Fruit fly (Drosophila melanogaster): Measurements from ENCODE around the gene Sym.

Gene Sym

dm6 chr3R:5736305-5736869 lies 5.9 kb downstream of the Sym start, which contains the start of the genes CG2100 and CG1236:
CG2100 (minus strand) TSS chr3R:5736355.
CG1236 (plus strand) TSS chr3R:5736748.
- peak; percentile 80 for TF ChIP-seq CG17801 (GFP tag; optimal IDR thresholded peaks at IDR 0.05; ENCODE audit: partially characterized antibody)

- TF ChIP-seq CG17801 (GFP tag; optimal IDR thresholded peaks at IDR 0.05; ENCODE audit: partially characterized antibody), result no peak
These were observed 9.1 kb downstream of the Sym start, which contains the start of gene CG1239 for dm6 chr3R:5733181-5733580. CG1239 (plus strand) TSS chr3R:5733513.

dm6 chr3R:5727724-5728365 lies 14.4 kb downstream of the Sym start:
- TF ChIP-seq CG17801 (GFP tag; optimal IDR thresholded peaks at IDR 0.05; ENCODE audit: partially characterized antibody), result no peak

dm6 chr3R:5723122-5723521 lies 19.2 kb downstream of the Sym start:
- TF ChIP-seq CG17801 (GFP tag; optimal IDR thresholded peaks at IDR 0.05; ENCODE audit: partially characterized antibody), result no peak

dm6 chr3R:5716755-5717309 lies 25.4 kb downstream of the Sym start, which contains the start of gene cas:
cas (minus strand) TSS chr3R:5716805.
- no peak for TF ChIP-seq CG17801 (GFP tag; optimal IDR thresholded peaks at IDR 0.05; ENCODE audit: partially characterized antibody)

dm6 chr3R:5705469-5706067 lies 36.7 kb downstream of the Sym start:
- peak; percentile 54 for TF ChIP-seq CG17801 (GFP tag; optimal IDR thresholded peaks at IDR 0.05; ENCODE audit: partially characterized antibody)

dm6 chr3R:5704982-5705381 lies 37.3 kb downstream of the Sym start:
- TF ChIP-seq CG17801 (GFP tag; optimal IDR thresholded peaks at IDR 0.05; ENCODE audit: partially characterized antibody), result no peak

- peak; percentile 11 for TF ChIP-seq CG17801 (GFP tag; optimal IDR thresholded peaks at IDR 0.05; ENCODE audit: partially characterized antibody)
These were observed 41.2 kb downstream of the Sym start for dm6 chr3R:5701104-5701503.

- TF ChIP-seq CG17801 (GFP tag; optimal IDR thresholded peaks at IDR 0.05; ENCODE audit: partially characterized antibody), result no peak
These were observed 45.9 kb downstream of the Sym start for dm6 chr3R:5696384-5696783.

- peak; percentile 95 for TF ChIP-seq CG17801 (GFP tag; optimal IDR thresholded peaks at IDR 0.05; ENCODE audit: partially characterized antibody)
These were observed 47.8 kb downstream of the Sym start for dm6 chr3R:5694461-5694860.

- no peak for TF ChIP-seq CG17801 (GFP tag; optimal IDR thresholded peaks at IDR 0.05; ENCODE audit: partially characterized antibody)
These were observed 49.1 kb downstream of the Sym start, which contains the start of gene CG2104 for dm6 chr3R:5693186-5693585. CG2104 (minus strand) TSS chr3R:5693286.

dm6 chr3R:5691042-5691441 lies 51.2 kb downstream of the Sym start:
- TF ChIP-seq CG17801 (GFP tag; optimal IDR thresholded peaks at IDR 0.05; ENCODE audit: partially characterized antibody), result no peak

dm6 chr3R:5689626-5690025 lies 52.6 kb downstream of the Sym start:
- no peak for TF ChIP-seq CG17801 (GFP tag; optimal IDR thresholded peaks at IDR 0.05; ENCODE audit: partially characterized antibody)
